Fruit fly (Drosophila melanogaster) whole organism, embryonic: ENCODE results near the gene Kdm5.

Experiments
- Awh ChIP-seq: fragments of 200-800 bp; sonication (Bioruptor generic); IDR thresholded peaks from 2 replicates; pipeline ENCODE4, ENCODE4 v1.3.6; 2022; ENCODE audit warnings: missing biosample characterization, missing genetic modification characterization
- B-H2 ChIP-seq: fragments of 200-800 bp; sonication (Bioruptor generic); optimal IDR thresholded peaks from 2 replicates; lab custom pipeline; 2018; ENCODE audit warnings: missing biosample characterization, mild to moderate bottlenecking, missing genetic modification characterization
- BEAF-32 ChIP-seq: fragments of 200-800 bp; sonication (Bioruptor generic); optimal IDR thresholded peaks from 3 replicates; lab custom pipeline; 2017; ENCODE audit warnings: missing biosample characterization, missing genetic modification characterization, mild to moderate bottlenecking, moderate library complexity, missing genetic modification reagents
- BtbVII ChIP-seq: fragments of 200-800 bp; sonication (Bioruptor generic); optimal IDR thresholded peaks from 3 replicates; lab custom pipeline; 2017; ENCODE audit warnings: missing biosample characterization, mild to moderate bottlenecking, missing genetic modification characterization
- Bteb2 ChIP-seq: fragments of 200-800 bp; sonication (Bioruptor generic); optimal IDR thresholded peaks from 2 replicates; lab custom pipeline; 2016; ENCODE audit warnings: missing biosample characterization, missing genetic modification characterization
- CG10543 ChIP-seq: fragments of 200-800 bp; sonication (Bioruptor generic); optimal IDR thresholded peaks from 3 replicates; lab custom pipeline; 2017; ENCODE audit warnings: missing biosample characterization, mild to moderate bottlenecking, missing genetic modification characterization, moderate library complexity
- CG12659 ChIP-seq: fragments of 200-800 bp; sonication (Bioruptor generic); optimal IDR thresholded peaks from 3 replicates; lab custom pipeline; 2017; ENCODE audit warnings: mild to moderate bottlenecking, missing biosample characterization, missing genetic modification reagents, missing genetic modification characterization
- CG12744 ChIP-seq: fragments of 200-800 bp; sonication (Bioruptor generic); optimal IDR thresholded peaks from 2 replicates; lab custom pipeline; 2016; ENCODE audit warnings: missing biosample characterization, missing genetic modification characterization
- CG15514 ChIP-seq: fragments of 200-800 bp; sonication (Bioruptor generic); optimal IDR thresholded peaks from 3 replicates; lab custom pipeline; 2017; ENCODE audit warnings: missing biosample characterization, missing genetic modification characterization, mild to moderate bottlenecking, moderate library complexity, missing genetic modification reagents
- CG1602 ChIP-seq: fragments of 200-800 bp; sonication (Bioruptor generic); optimal IDR thresholded peaks from 3 replicates; lab custom pipeline; 2016; ENCODE audit warnings: missing biosample characterization, missing genetic modification characterization
- CG1603 ChIP-seq: fragments of 200-800 bp; sonication (Bioruptor generic); optimal IDR thresholded peaks from 2 replicates; lab custom pipeline; 2019; ENCODE audit warnings: missing biosample characterization, mild to moderate bottlenecking, missing genetic modification characterization, moderate library complexity
- CG17186 ChIP-seq: fragments of 200-800 bp; sonication (Bioruptor generic); optimal IDR thresholded peaks from 3 replicates; lab custom pipeline; 2017; ENCODE audit warnings: missing biosample characterization, missing genetic modification reagents, missing genetic modification characterization
- CG17359 ChIP-seq: fragments of 200-800 bp; sonication (Bioruptor generic); optimal IDR thresholded peaks from 3 replicates; lab custom pipeline; 2018; ENCODE audit warnings: missing biosample characterization, mild to moderate bottlenecking, missing genetic modification characterization, moderate library complexity
- CG2678 ChIP-seq: fragments of 200-800 bp; sonication (Bioruptor generic); optimal IDR thresholded peaks from 3 replicates; lab custom pipeline; 2019; ENCODE audit warnings: missing biosample characterization, mild to moderate bottlenecking, missing genetic modification characterization, moderate library complexity
- CG31388 ChIP-seq: fragments of 200-800 bp; sonication (Bioruptor generic); optimal IDR thresholded peaks from 2 replicates; lab custom pipeline; 2016; ENCODE audit warnings: missing biosample characterization, missing genetic modification characterization
- CG33557 ChIP-seq: fragments of 200-800 bp; sonication (Bioruptor generic); optimal IDR thresholded peaks from 2 replicates; lab custom pipeline; 2019; ENCODE audit warnings: missing biosample characterization, mild to moderate bottlenecking, missing genetic modification characterization, moderate library complexity
- CG34376 ChIP-seq: fragments of 200-800 bp; sonication (Bioruptor generic); optimal IDR thresholded peaks from 2 replicates; lab custom pipeline; 2018; ENCODE audit warnings: missing biosample characterization, mild to moderate bottlenecking, missing genetic modification characterization
- CG3726 ChIP-seq: fragments of 200-800 bp; sonication (Bioruptor generic); IDR thresholded peaks from 3 replicates; pipeline ENCODE4, ENCODE4 v1.3.6; 2022; ENCODE audit warnings: missing biosample characterization, missing genetic modification characterization
- CG3995 ChIP-seq: fragments of 200-800 bp; sonication (Bioruptor generic); optimal IDR thresholded peaks from 3 replicates; lab custom pipeline; 2016; ENCODE audit warnings: missing biosample characterization, missing genetic modification characterization
- CG4854 ChIP-seq: fragments of 200-800 bp; sonication (Bioruptor generic); optimal IDR thresholded peaks from 2 replicates; lab custom pipeline; 2016; ENCODE audit warnings: missing biosample characterization, missing genetic modification characterization, inconsistent platforms
- CG5953 ChIP-seq: fragments of 200-800 bp; sonication (Bioruptor generic); IDR thresholded peaks from 2 replicates; pipeline ENCODE4 v1.3.6; 2022; ENCODE audit warnings: missing biosample characterization, missing genetic modification characterization
- CG6689 ChIP-seq: fragments of 200-800 bp; sonication (Bioruptor generic); IDR thresholded peaks from 2 replicates; pipeline ENCODE4 v1.3.6; 2022; ENCODE audit warnings: missing biosample characterization, missing genetic modification characterization
- CG7963 ChIP-seq: fragments of 200-800 bp; sonication (Bioruptor generic); IDR thresholded peaks from 3 replicates; pipeline ENCODE4 v1.3.6; 2022; ENCODE audit warnings: missing biosample characterization, missing genetic modification characterization; ENCODE audit not compliant: partially characterized antibody
- CG8944 ChIP-seq: fragments of 200-800 bp; sonication (Bioruptor generic); optimal IDR thresholded peaks from 3 replicates; lab custom pipeline; 2016; ENCODE audit warnings: missing biosample characterization, missing genetic modification characterization
- D19A ChIP-seq: fragments of 200-800 bp; optimal IDR thresholded peaks from 3 replicates; lab custom pipeline; 2019; ENCODE audit warnings: missing biosample characterization, mild to moderate bottlenecking, missing genetic modification characterization, moderate library complexity
- Deaf1 ChIP-seq: fragments of 200-800 bp; optimal IDR thresholded peaks from 3 replicates; lab custom pipeline; 2019; ENCODE audit warnings: missing biosample characterization, mild to moderate bottlenecking, missing genetic modification characterization, moderate library complexity
- ERR ChIP-seq: fragments of 200-800 bp; sonication (Bioruptor generic); optimal IDR thresholded peaks from 2 replicates; lab custom pipeline; 2016; ENCODE audit warnings: missing biosample characterization, missing genetic modification characterization
- Fer1 ChIP-seq: fragments of 200-800 bp; sonication (Bioruptor generic); optimal IDR thresholded peaks from 2 replicates; lab custom pipeline; 2017; ENCODE audit warnings: missing biosample characterization, mild to moderate bottlenecking, missing genetic modification characterization
- Hr78 ChIP-seq, 2 experiments: fragments of 200-800 bp in 1 of 2; fragments of >200 bp in 1 of 2; sonication (Bioruptor generic) in 1 of 2; optimal IDR thresholded peaks; 2 replicates each; lab custom pipeline; 2017 to 2019; ENCODE audit warnings: missing biosample characterization in 2 of 2, missing genetic modification characterization in 2 of 2, mild to moderate bottlenecking in 1 of 2, moderate library complexity in 1 of 2
- Lpt ChIP-seq: fragments of >200 bp; optimal IDR thresholded peaks from 2 replicates; lab custom pipeline; 2018; ENCODE audit warnings: missing biosample characterization, missing genetic modification characterization
- NFAT ChIP-seq: fragments of 200-800 bp; sonication (Bioruptor generic); IDR thresholded peaks from 2 replicates; pipeline ENCODE4 v1.3.6; 2022; ENCODE audit warnings: missing biosample characterization, missing genetic modification characterization
- Neu2 ChIP-seq: fragments of 200-800 bp; sonication (Bioruptor generic); optimal IDR thresholded peaks from 3 replicates; lab custom pipeline; 2016; ENCODE audit warnings: missing biosample characterization, missing genetic modification characterization, borderline replicate concordance
- Nf-YC ChIP-seq: fragments of 200-800 bp; optimal IDR thresholded peaks from 3 replicates; lab custom pipeline; 2019; ENCODE audit warnings: missing biosample characterization, mild to moderate bottlenecking, missing genetic modification characterization, moderate library complexity
- Rfx ChIP-seq: fragments of 200-800 bp; sonication (Bioruptor generic); IDR thresholded peaks from 2 replicates; pipeline ENCODE4 v1.3.6; 2022; ENCODE audit warnings: missing biosample characterization, missing genetic modification characterization
- Sox100B ChIP-seq: fragments of 200-800 bp; sonication (Bioruptor generic); optimal IDR thresholded peaks from 3 replicates; lab custom pipeline; 2018; ENCODE audit warnings: missing biosample characterization, mild to moderate bottlenecking, missing genetic modification characterization
- Stat92E ChIP-seq, 3 experiments: fragments of >200 bp in 2 of 3; fragments of 200-800 bp in 1 of 3; sonication (Bioruptor generic) in 1 of 3; optimal IDR thresholded peaks; 2 replicates each; lab custom pipeline; 2017 to 2019; ENCODE audit warnings: missing biosample characterization in 3 of 3, missing genetic modification characterization in 3 of 3, mild to moderate bottlenecking in 1 of 3, moderate library complexity in 1 of 3
- ac ChIP-seq: fragments of 200-800 bp; sonication (Bioruptor generic); optimal IDR thresholded peaks from 3 replicates; lab custom pipeline; 2017; ENCODE audit warnings: missing biosample characterization, mild to moderate bottlenecking, missing genetic modification characterization
- btn ChIP-seq: fragments of 200-800 bp; sonication (Bioruptor generic); optimal IDR thresholded peaks from 2 replicates; lab custom pipeline; 2016; ENCODE audit warnings: missing biosample characterization, missing genetic modification characterization
- eyg ChIP-seq: fragments of 200-800 bp; sonication (Bioruptor generic); optimal IDR thresholded peaks from 3 replicates; lab custom pipeline; 2016; ENCODE audit warnings: missing biosample characterization, missing genetic modification characterization
- fd102C ChIP-seq: fragments of 200-800 bp; sonication (Bioruptor generic); optimal IDR thresholded peaks from 2 replicates; lab custom pipeline; 2018; ENCODE audit warnings: missing biosample characterization, mild to moderate bottlenecking, missing genetic modification characterization, moderate library complexity
- fu2 ChIP-seq: fragments of 200-800 bp; sonication (Bioruptor generic); optimal IDR thresholded peaks from 2 replicates; lab custom pipeline; 2016; ENCODE audit warnings: missing biosample characterization, missing genetic modification characterization
- lilli ChIP-seq: fragments of 200-800 bp; sonication (Bioruptor generic); optimal IDR thresholded peaks from 3 replicates; lab custom pipeline; 2016; ENCODE audit warnings: missing biosample characterization, missing genetic modification characterization
- peb ChIP-seq: fragments of 200-800 bp; sonication (Bioruptor generic); IDR thresholded peaks from 2 replicates; pipeline ENCODE4 v1.3.6; 2022; ENCODE audit warnings: missing biosample characterization, missing genetic modification characterization
- prd ChIP-seq, 3 experiments: fragments of >200 bp in 2 of 3; fragments of 200-800 bp in 1 of 3; sonication (Bioruptor generic) in 1 of 3; optimal IDR thresholded peaks in 2 of 3; IDR thresholded peaks in 1 of 3; 2 replicates in 2 of 3; 3 replicates in 1 of 3; pipeline versions ENCODE4 v1.3.6 to Lab custom; 2017 to 2022; ENCODE audit warnings: missing biosample characterization in 1 of 3, missing genetic modification characterization in 1 of 3
- run ChIP-seq: fragments of 200-800 bp; sonication (Bioruptor generic); optimal IDR thresholded peaks from 3 replicates; lab custom pipeline; 2018; ENCODE audit warnings: missing biosample characterization, mild to moderate bottlenecking, missing genetic modification characterization
- sd ChIP-seq: fragments of 200-800 bp; sonication (Bioruptor generic); optimal IDR thresholded peaks from 3 replicates; lab custom pipeline; 2018; ENCODE audit warnings: missing biosample characterization, mild to moderate bottlenecking, missing genetic modification characterization, moderate library complexity
- sug ChIP-seq: fragments of 200-800 bp; optimal IDR thresholded peaks from 2 replicates; lab custom pipeline; 2019; ENCODE audit warnings: missing biosample characterization, mild to moderate bottlenecking, missing genetic modification characterization, moderate library complexity
- wor ChIP-seq: fragments of 200-800 bp; sonication (Bioruptor generic); IDR thresholded peaks from 2 replicates; pipeline ENCODE4 v1.3.6; 2022; ENCODE audit warnings: missing biosample characterization, missing genetic modification characterization
- zen ChIP-seq: fragments of 200-800 bp; sonication (Bioruptor generic); optimal IDR thresholded peaks from 3 replicates; lab custom pipeline; 2018; ENCODE audit warnings: missing biosample characterization, mild to moderate bottlenecking, missing genetic modification characterization, moderate library complexity

Kdm5 gene

DNA sequence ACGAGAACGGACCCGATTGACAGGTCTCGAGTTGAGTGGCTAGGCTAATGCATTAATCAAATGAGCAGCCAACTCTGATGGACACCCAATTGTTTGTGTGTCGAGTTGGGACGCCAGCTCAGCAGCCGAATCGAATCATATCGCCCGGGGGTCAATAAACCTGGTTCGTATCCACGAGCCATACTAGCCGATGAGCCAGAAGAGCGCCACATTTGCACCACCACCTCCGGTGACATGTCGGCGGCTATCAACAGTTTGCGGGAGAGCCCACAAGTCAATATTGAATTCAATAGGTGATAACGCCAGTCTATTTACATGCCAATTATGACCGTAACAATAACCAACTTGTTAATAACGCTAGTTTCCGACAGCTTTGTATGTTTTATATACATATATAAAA, 25.2 kb downstream of the Kdm5 start (continued):
- TF ChIP-seq CG1602 (no peak), CG2678 (tag; lab: Kevin White, UChicago) (peak; percentile 77), sug (tag; lab: Kevin White, UChicago) (peak; percentile 83), Awh (GFP tag; lab: Robert Waterston, UW) (peak; percentile 76; the same call in 1 of the 2 replicates), CG12659 (GFP tag; lab: Kevin White, UChicago) (peak; percentile 58), CG17359 (peak; percentile 67), Hr78 (GFP tag; optimal IDR thresholded peaks at IDR 0.05; lab: Kevin White, UChicago) (peak in 1 of 2 experiments; percentile 50), Lpt (no peak), CG1603 (tag; lab: Kevin White, UChicago) (peak; percentile 32), lilli (GFP tag; lab: Kevin White, UChicago) (no peak), CG15514 (GFP tag; lab: Kevin White, UChicago) (peak; percentile 66), CG4854 (GFP tag; lab: Kevin White, UChicago) (peak; percentile 27), Fer1 (peak; percentile 77), CG34376 (peak; percentile 45), CG10543 (GFP tag; lab: Kevin White, UChicago) (peak; percentile 84), CG17186 (GFP tag; lab: Kevin White, UChicago) (no peak), Rfx (GFP tag; lab: Robert Waterston, UW) (peak; percentile 36; the same call in 1 of the 2 replicates), run (peak; percentile 55), eyg (GFP tag; lab: Kevin White, UChicago) (no peak), sd (peak; percentile 42), Deaf1 (peak; percentile 91), ac (no peak), BEAF-32 (no peak), CG31388 (no peak), ERR (GFP tag; lab: Kevin White, UChicago) (no peak), Nf-YC (peak; percentile 13), Stat92E (GFP tag; optimal IDR thresholded peaks at IDR 0.05; lab: Kevin White, UChicago) (no peak), CG6689 (GFP tag; lab: Robert Waterston, UW) (peak; percentile 33; the same call in 1 of the 2 replicates), Neu2 (GFP tag; lab: Kevin White, UChicago) (no peak), Bteb2 (no peak), NFAT (GFP tag; lab: Robert Waterston, UW) (peak; percentile 46; the same call in 1 of the 2 replicates), CG33557 (GFP tag; lab: Kevin White, UChicago) (peak; percentile 61), btn (no peak), CG5953 (GFP tag; lab: Robert Waterston, UW) (0 out of 2 replicates have a peak, but pooled peaks have one; percentile 15), D19A (tag; lab: Kevin White, UChicago) (no peak), CG7963 (GFP tag; lab: Robert Waterston, UW) (no peak), peb (no peak), CG8944 (GFP tag; lab: Kevin White, UChicago) (no peak), CG3726 (GFP tag; lab: Robert Waterston, UW) (peak; percentile 31; the same call in 1 of the 3 replicates), zen (no peak), fu2 (GFP tag; lab: Kevin White, UChicago) (no peak), CG12744 (GFP tag; lab: Kevin White, UChicago) (no peak), fd102C (GFP tag; lab: Kevin White, UChicago) (no peak), prd (optimal IDR thresholded peaks at IDR 0.05; lab: Kevin White, UChicago) (no peak), prd (GFP tag; IDR thresholded peaks at IDR 0.05; lab: Robert Waterston, UW) (no peak), B-H2 (GFP tag; lab: Kevin White, UChicago) (peak; percentile 71), wor (GFP tag; lab: Robert Waterston, UW) (no peak), BtbVII (GFP tag; lab: Kevin White, UChicago) (peak; percentile 72), Sox100B (GFP tag; lab: Kevin White, UChicago) (peak; percentile 76), CG3995 (GFP tag; lab: Kevin White, UChicago) (no peak)
